Fruit fly (Drosophila melanogaster): ENCODE results near the gene CG45067.

CG45067 gene

dm6 chr3L:3096073-3096725, 18.1 kb downstream of the CG45067 start (continued):
- no peak for TF ChIP-seq CG7928 (GFP tag; optimal IDR thresholded peaks at IDR 0.05)
- peak; percentile 74 for TF ChIP-seq knrl (GFP tag; IDR thresholded peaks at IDR 0.05; ENCODE audit: partially characterized antibody)
- peak; percentile 14 for TF ChIP-seq tap (tag; optimal IDR thresholded peaks at IDR 0.05)
- no peak for TF ChIP-seq bab2 (GFP tag; optimal IDR thresholded peaks at IDR 0.05)
- peak; percentile 83 for TF ChIP-seq Bgb (GFP tag; IDR thresholded peaks at IDR 0.05; ENCODE audit: partially characterized antibody)
- TF ChIP-seq Doc3 (GFP tag; IDR thresholded peaks at IDR 0.05; ENCODE audit: partially characterized antibody), result peak; percentile 39; the same call in 1 of the 3 replicates
- TF ChIP-seq pros (GFP tag; optimal IDR thresholded peaks at IDR 0.05), result peak; percentile 76
- TF ChIP-seq CG12659 (GFP tag; optimal IDR thresholded peaks at IDR 0.05), result peak; percentile 17
- peak; percentile 11 for TF ChIP-seq ind (GFP tag; optimal IDR thresholded peaks at IDR 0.05)
- no peak for TF ChIP-seq nau (GFP tag; optimal IDR thresholded peaks at IDR 0.05)
- TF ChIP-seq vvl (GFP tag; IDR thresholded peaks at IDR 0.05), result peak; percentile 24; the same call in 1 of the 2 replicates
- no peak for TF ChIP-seq sr (GFP tag; IDR thresholded peaks at IDR 0.05)
- peak; percentile 20; the same call in 1 of the 2 replicates for TF ChIP-seq H2.0 (GFP tag; IDR thresholded peaks at IDR 0.05)
- peak; percentile 10 for TF ChIP-seq sug (tag; optimal IDR thresholded peaks at IDR 0.05)
- TF ChIP-seq lab (GFP tag; optimal IDR thresholded peaks at IDR 0.05), result peak; percentile 60
- TF ChIP-seq CG4328 (GFP tag; optimal IDR thresholded peaks at IDR 0.05), result peak; percentile 8
- 0 out of 3 replicates have a peak, but pooled peaks have one; percentile 37 for TF ChIP-seq ken (GFP tag; IDR thresholded peaks at IDR 0.05)
- peak; percentile 74 for TF ChIP-seq CG34224 (GFP tag; IDR thresholded peaks at IDR 0.05; ENCODE audit: partially characterized antibody)
- 0 out of 2 replicates have a peak, but pooled peaks have one; percentile 17 for TF ChIP-seq Ptx1 (GFP tag; IDR thresholded peaks at IDR 0.05)
- TF ChIP-seq pzg (GFP tag; optimal IDR thresholded peaks at IDR 0.05), result no peak
- TF ChIP-seq Fer2 (tag; optimal IDR thresholded peaks at IDR 0.05), result peak; percentile 34
- peak; percentile 87 for TF ChIP-seq hb (GFP tag; IDR thresholded peaks at IDR 0.05; ENCODE audit: partially characterized antibody)
- peak; percentile 74 for TF ChIP-seq Scr (GFP tag; IDR thresholded peaks at IDR 0.05; ENCODE audit: partially characterized antibody)
- no peak for TF ChIP-seq Chrac-16 (GFP tag; optimal IDR thresholded peaks at IDR 0.05)
- peak; percentile 16 for TF ChIP-seq scrt (GFP tag; optimal IDR thresholded peaks at IDR 0.05)
- TF ChIP-seq Dbx (GFP tag; IDR thresholded peaks at IDR 0.05), result 0 out of 3 replicates have a peak, but pooled peaks have one; percentile 53
- TF ChIP-seq Stat92E (GFP tag; optimal IDR thresholded peaks at IDR 0.05), result peak in 1 of 3 experiments; percentile 12
- peak; percentile 3; the same call in 1 of the 2 replicates for TF ChIP-seq Ada2b (GFP tag; IDR thresholded peaks at IDR 0.05)
- TF ChIP-seq E2f1 (GFP tag; IDR thresholded peaks at IDR 0.05), result no peak
- no peak for TF ChIP-seq crc (GFP tag; optimal IDR thresholded peaks at IDR 0.05)
- 0 out of 2 replicates have a peak, but pooled peaks have one; percentile 5 for TF ChIP-seq Drgx (GFP tag; IDR thresholded peaks at IDR 0.05)
- no peak for TF ChIP-seq Aef1 (GFP tag; IDR thresholded peaks at IDR 0.05)
- peak; percentile 81 for TF ChIP-seq amos (GFP tag; IDR thresholded peaks at IDR 0.05; ENCODE audit: partially characterized antibody)
- TF ChIP-seq CG31365 (tag; optimal IDR thresholded peaks at IDR 0.05), result no peak
- TF ChIP-seq CG9932 (GFP tag; IDR thresholded peaks at IDR 0.05), result peak; percentile 51
- TF ChIP-seq inv (GFP tag; IDR thresholded peaks at IDR 0.05; ENCODE audit: partially characterized antibody), result peak; percentile 62; the same call in 1 of the 2 replicates
- peak; percentile 92 for TF ChIP-seq nerfin-2 (GFP tag; IDR thresholded peaks at IDR 0.05; ENCODE audit: partially characterized antibody)
- peak; percentile 89 for TF ChIP-seq CG16813 (GFP tag; IDR thresholded peaks at IDR 0.05; ENCODE audit: partially characterized antibody)
- TF ChIP-seq onecut (GFP tag; IDR thresholded peaks at IDR 0.05), result no peak
- no peak for TF ChIP-seq btn (GFP tag; optimal IDR thresholded peaks at IDR 0.05)
- TF ChIP-seq Hand (GFP tag; optimal IDR thresholded peaks at IDR 0.05), result peak; percentile 21
- peak; percentile 27 for TF ChIP-seq Meics (GFP tag; optimal IDR thresholded peaks at IDR 0.05)
- TF ChIP-seq Fer3 (tag; optimal IDR thresholded peaks at IDR 0.05), result peak; percentile 41
- peak; percentile 5 for TF ChIP-seq NfI (GFP tag; optimal IDR thresholded peaks at IDR 0.05)
- 0 out of 2 replicates have a peak, but pooled peaks have one; percentile 27 for TF ChIP-seq Awh (GFP tag; IDR thresholded peaks at IDR 0.05)
- TF ChIP-seq CG7839 (tag; optimal IDR thresholded peaks at IDR 0.05), result peak; percentile 18
- TF ChIP-seq CG3281 (GFP tag; optimal IDR thresholded peaks at IDR 0.05), result peak; percentile 27

Data from whole organism, embryonic.